Worm (Caenorhabditis elegans): Measurements from ENCODE around the gene rimb-1.

DNA sequence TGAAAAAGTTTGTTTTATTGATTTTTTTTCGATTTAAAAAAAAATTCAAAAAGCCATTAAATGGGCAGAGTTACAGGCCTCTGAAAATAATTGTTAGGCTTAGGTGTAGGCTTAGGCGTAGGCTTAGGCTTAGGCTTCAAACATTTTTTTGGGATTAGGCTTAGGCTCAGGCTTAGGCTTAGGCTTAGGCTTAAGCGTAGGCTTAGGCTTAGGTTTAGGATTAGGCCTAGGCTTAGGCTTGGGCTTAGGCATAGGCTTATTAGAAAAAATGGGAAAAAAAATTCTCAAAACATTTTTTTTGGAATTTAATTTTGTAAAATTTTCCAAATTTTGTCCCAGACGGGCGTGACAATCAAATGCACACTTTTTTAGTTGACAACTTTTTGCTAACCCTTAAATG is 68.0 kb downstream of the rimb-1 start:
- no peak for TF ChIP-seq lsy-2 (tag; optimal IDR thresholded peaks at IDR 0.05)
- no peak for TF ChIP-seq mls-2 (tag; optimal IDR thresholded peaks at IDR 0.05)
- no peak for TF ChIP-seq elt-3 (tag; optimal IDR thresholded peaks at IDR 0.05)
- TF ChIP-seq nhr-28 (tag; optimal IDR thresholded peaks at IDR 0.05): no peak
- no peak for TF ChIP-seq elt-1 (tag; optimal IDR thresholded peaks at IDR 0.05; ENCODE audit: borderline replicate concordance, insufficient read depth)
- TF ChIP-seq ztf-11 (tag; optimal IDR thresholded peaks at IDR 0.05): no peak
- no peak for TF ChIP-seq ces-1 (GFP tag; optimal IDR thresholded peaks at IDR 0.05)
- TF ChIP-seq pha-4 (tag; optimal IDR thresholded peaks at IDR 0.05): no peak
- TF ChIP-seq hlh-1 (tag; optimal IDR thresholded peaks at IDR 0.05): no peak
- TF ChIP-seq lin-13 (tag; optimal IDR thresholded peaks at IDR 0.05): no peak
